Fruit fly (Drosophila melanogaster) whole organism, wandering third instar larva: Measurements from ENCODE around the gene mri.

ENCODE experiments used
- Dfd ChIP-seq: fragments of >200 bp; optimal IDR thresholded peaks from 2 replicates; lab custom pipeline; 2017; ENCODE audit warnings: missing biosample characterization, missing genetic modification characterization
- Hr78 ChIP-seq: fragments of >200 bp; optimal IDR thresholded peaks from 2 replicates; lab custom pipeline; 2017; ENCODE audit warnings: missing biosample characterization, missing genetic modification characterization
- h ChIP-seq: fragments of 200-800 bp; sonication (Bioruptor generic); optimal IDR thresholded peaks from 3 replicates; lab custom pipeline; 2016; ENCODE audit warnings: missing biosample characterization, mild to moderate bottlenecking, missing genetic modification characterization
- psq ChIP-seq: fragments of 200-800 bp; sonication (Bioruptor generic); optimal IDR thresholded peaks from 3 replicates; lab custom pipeline; 2017; ENCODE audit warnings: missing biosample characterization, mild to moderate bottlenecking, missing genetic modification characterization, moderate library complexity
- sage ChIP-seq: fragments of 200-800 bp; sonication (Bioruptor generic); optimal IDR thresholded peaks from 2 replicates; lab custom pipeline; 2016; ENCODE audit warnings: missing biosample characterization, mild to moderate bottlenecking, missing genetic modification characterization

DNA sequence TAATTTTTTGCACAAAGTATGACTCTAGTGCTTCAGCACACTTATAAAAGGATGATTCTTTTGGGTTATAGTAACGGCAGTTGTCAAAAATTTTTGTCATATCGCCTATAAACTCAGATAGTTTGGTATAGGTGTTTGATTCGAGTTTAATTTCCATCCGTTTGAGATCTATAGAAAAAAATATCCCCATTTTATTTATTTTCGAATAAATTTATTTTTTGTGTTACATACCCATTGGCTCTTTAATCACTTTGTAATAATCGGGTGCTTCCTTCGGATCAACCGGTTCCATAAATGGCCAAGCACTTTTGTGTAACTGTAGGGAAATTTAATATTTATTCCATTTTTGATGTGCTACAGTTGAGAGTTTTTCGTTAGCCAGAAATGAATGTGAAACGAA is 34.4 kb downstream of the mri start:
- no peak for TF ChIP-seq Hr78
- no peak for TF ChIP-seq sage (GFP tag; lab: Kevin White, UChicago)
- no peak for TF ChIP-seq h (GFP tag; lab: Kevin White, UChicago)
- no peak for TF ChIP-seq Dfd (GFP tag; lab: Kevin White, UChicago)
- no peak for TF ChIP-seq psq (GFP tag; lab: Kevin White, UChicago)
